Fruit fly (Drosophila melanogaster) whole organism, embryonic: ENCODE measurements around the gene Syx8.
A peak's percentile ranks its signal among the peaks of the same experiment; 100 is the strongest.

Experiments
- Aef1 ChIP-seq: fragments of 200-800 bp; sonication (Bioruptor generic); IDR thresholded peaks from 3 replicates; pipeline ENCODE4 v1.3.6; 2022; ENCODE audit warnings: missing biosample characterization, missing genetic modification characterization
- CG10321 ChIP-seq: fragments of 200-800 bp; sonication (Bioruptor generic); IDR thresholded peaks from 2 replicates; pipeline ENCODE4 v1.3.6; 2022; ENCODE audit warnings: missing biosample characterization, missing genetic modification characterization
- CG10366 ChIP-seq: fragments of 200-800 bp; sonication (Bioruptor generic); IDR thresholded peaks from 2 replicates; pipeline ENCODE4 v1.3.6; 2022; ENCODE audit warnings: missing biosample characterization, missing genetic modification characterization
- CG11085 ChIP-seq: fragments of 200-800 bp; sonication (Bioruptor generic); IDR thresholded peaks from 2 replicates; pipeline ENCODE4 v1.3.6; 2022; ENCODE audit warnings: missing biosample characterization, missing genetic modification characterization
- CG14441 ChIP-seq: fragments of 200-800 bp; sonication (Bioruptor generic); IDR thresholded peaks from 2 replicates; pipeline ENCODE4 v1.3.6; 2022; ENCODE audit warnings: missing biosample characterization, missing genetic modification characterization
- CG15696 ChIP-seq: fragments of 200-800 bp; sonication (Bioruptor generic); optimal IDR thresholded peaks from 2 replicates; lab custom pipeline; 2019; ENCODE audit warnings: missing biosample characterization, mild to moderate bottlenecking, missing genetic modification characterization, moderate library complexity
- CG17186 ChIP-seq: fragments of 200-800 bp; sonication (Bioruptor generic); optimal IDR thresholded peaks from 3 replicates; lab custom pipeline; 2017; ENCODE audit warnings: missing biosample characterization, missing genetic modification reagents, missing genetic modification characterization
- CG2129 ChIP-seq: fragments of 200-800 bp; sonication (Bioruptor generic); IDR thresholded peaks from 2 replicates; pipeline ENCODE4 v1.3.6; 2022; ENCODE audit warnings: missing biosample characterization, missing genetic modification characterization; ENCODE audit not compliant: partially characterized antibody
- CG31365 ChIP-seq: fragments of 200-800 bp; sonication (Bioruptor generic); optimal IDR thresholded peaks from 2 replicates; lab custom pipeline; 2018; ENCODE audit warnings: missing biosample characterization, mild to moderate bottlenecking, missing genetic modification characterization
- CG32767 ChIP-seq: fragments of 200-800 bp; sonication (Bioruptor generic); IDR thresholded peaks from 2 replicates; pipeline ENCODE4 v1.3.6; 2022; ENCODE audit warnings: missing biosample characterization, missing genetic modification characterization
- CG3838 ChIP-seq: fragments of 200-800 bp; sonication (Bioruptor generic); optimal IDR thresholded peaks from 3 replicates; lab custom pipeline; 2016; ENCODE audit warnings: missing biosample characterization, missing genetic modification characterization
- CG4617 ChIP-seq: fragments of 200-800 bp; sonication (Bioruptor generic); optimal IDR thresholded peaks from 3 replicates; lab custom pipeline; 2016; ENCODE audit warnings: missing biosample characterization, missing genetic modification characterization, borderline replicate concordance
- CG7372 ChIP-seq: fragments of 200-800 bp; sonication (Bioruptor generic); IDR thresholded peaks from 2 replicates; pipeline ENCODE4 v1.3.6; 2022; ENCODE audit warnings: missing biosample characterization, missing genetic modification characterization
- CG7556 ChIP-seq: fragments of 200-800 bp; sonication (Bioruptor generic); optimal IDR thresholded peaks from 2 replicates; lab custom pipeline; 2017; ENCODE audit warnings: missing biosample characterization, mild to moderate bottlenecking, missing genetic modification characterization
- CG9797 ChIP-seq: fragments of 200-800 bp; sonication (Bioruptor generic); optimal IDR thresholded peaks from 3 replicates; lab custom pipeline; 2018; ENCODE audit warnings: missing biosample characterization, mild to moderate bottlenecking, missing genetic modification characterization
- Camta ChIP-seq: fragments of 200-800 bp; sonication (Bioruptor generic); optimal IDR thresholded peaks from 2 replicates; lab custom pipeline; 2016; ENCODE audit warnings: missing biosample characterization, missing genetic modification characterization
- Deaf1 ChIP-seq: fragments of 200-800 bp; optimal IDR thresholded peaks from 3 replicates; lab custom pipeline; 2019; ENCODE audit warnings: missing biosample characterization, mild to moderate bottlenecking, missing genetic modification characterization, moderate library complexity
- Dfd ChIP-seq, 2 experiments: fragments of >200 bp; optimal IDR thresholded peaks; 2 replicates each; lab custom pipeline; 2017; ENCODE audit warnings: missing biosample characterization in 2 of 2, missing genetic modification characterization in 2 of 2
- Doc3 ChIP-seq: fragments of 200-800 bp; sonication (Bioruptor generic); IDR thresholded peaks from 3 replicates; pipeline ENCODE4 v1.3.6; 2022; ENCODE audit warnings: missing biosample characterization, missing genetic modification characterization; ENCODE audit not compliant: partially characterized antibody
- Dp ChIP-seq: fragments of 200-800 bp; sonication (Bioruptor generic); optimal IDR thresholded peaks from 2 replicates; lab custom pipeline; 2018; ENCODE audit warnings: missing biosample characterization, mild to moderate bottlenecking, missing genetic modification characterization, moderate library complexity
- Dref ChIP-seq: fragments of 200-800 bp; sonication (Bioruptor generic); IDR thresholded peaks from 2 replicates; pipeline ENCODE4 v1.3.6; 2022; ENCODE audit warnings: missing biosample characterization, missing genetic modification characterization
- HLH4C ChIP-seq: fragments of 200-800 bp; sonication (Bioruptor generic); IDR thresholded peaks from 3 replicates; pipeline ENCODE4 v1.3.6; 2022; ENCODE audit warnings: missing biosample characterization, missing genetic modification characterization; ENCODE audit not compliant: partially characterized antibody
- HLH54F ChIP-seq: fragments of 200-800 bp; sonication (Bioruptor generic); optimal IDR thresholded peaks from 3 replicates; lab custom pipeline; 2016; ENCODE audit warnings: missing biosample characterization, missing genetic modification characterization
- Hand ChIP-seq: fragments of 200-800 bp; sonication (Bioruptor generic); optimal IDR thresholded peaks from 2 replicates; lab custom pipeline; 2017; ENCODE audit warnings: mild to moderate bottlenecking, missing biosample characterization, missing genetic modification reagents, missing genetic modification characterization
- HmgZ ChIP-seq: fragments of 200-800 bp; sonication (Bioruptor generic); optimal IDR thresholded peaks from 2 replicates; lab custom pipeline; 2018; ENCODE audit warnings: missing biosample characterization, mild to moderate bottlenecking, missing genetic modification characterization
- Hsf ChIP-seq: fragments of 200-800 bp; sonication (Bioruptor generic); optimal IDR thresholded peaks from 3 replicates; lab custom pipeline; 2016; ENCODE audit warnings: missing biosample characterization, missing genetic modification characterization
- Jarid2 ChIP-seq: fragments of 200-800 bp; sonication (Bioruptor generic); optimal IDR thresholded peaks from 3 replicates; lab custom pipeline; 2017; ENCODE audit warnings: mild to moderate bottlenecking, missing biosample characterization, missing genetic modification reagents, missing genetic modification characterization
- Lim3 ChIP-seq: fragments of 200-800 bp; sonication (Bioruptor generic); IDR thresholded peaks from 2 replicates; pipeline ENCODE4 v1.3.6; 2022; ENCODE audit warnings: missing biosample characterization, missing genetic modification characterization
- NC2β ChIP-seq: fragments of 200-800 bp; sonication (Bioruptor generic); optimal IDR thresholded peaks from 2 replicates; lab custom pipeline; 2016; ENCODE audit warnings: missing biosample characterization, missing genetic modification characterization
- Nf-YA ChIP-seq: fragments of 200-800 bp; sonication (Bioruptor generic); IDR thresholded peaks from 2 replicates; pipeline ENCODE4 v1.3.6; 2022; ENCODE audit warnings: missing biosample characterization, missing genetic modification characterization
- Scr ChIP-seq: fragments of 200-800 bp; sonication (Bioruptor generic); IDR thresholded peaks from 2 replicates; pipeline ENCODE4 v1.3.6; 2022; ENCODE audit warnings: missing biosample characterization, missing genetic modification characterization; ENCODE audit not compliant: partially characterized antibody
- Sin3A ChIP-seq: fragments of >200 bp; optimal IDR thresholded peaks from 2 replicates; lab custom pipeline; 2018
- Xbp1 ChIP-seq: fragments of 200-800 bp; sonication (Bioruptor generic); optimal IDR thresholded peaks from 3 replicates; lab custom pipeline; 2016; ENCODE audit warnings: missing biosample characterization, mild to moderate bottlenecking, missing genetic modification characterization
- YL-1 ChIP-seq: fragments of 200-800 bp; sonication (Bioruptor generic); optimal IDR thresholded peaks from 3 replicates; lab custom pipeline; 2017; ENCODE audit warnings: missing biosample characterization, mild to moderate bottlenecking, missing genetic modification characterization
- bab2 ChIP-seq: fragments of 200-800 bp; sonication (Bioruptor generic); optimal IDR thresholded peaks from 2 replicates; lab custom pipeline; 2016; ENCODE audit warnings: missing biosample characterization, missing genetic modification characterization
- bowl ChIP-seq: fragments of 200-800 bp; sonication (Bioruptor generic); IDR thresholded peaks from 2 replicates; pipeline ENCODE4 v1.3.6; 2022; ENCODE audit warnings: missing biosample characterization, missing genetic modification characterization
- br ChIP-seq: fragments of >200 bp; optimal IDR thresholded peaks from 2 replicates; lab custom pipeline; 2017
- crp ChIP-seq, 2 experiments: fragments of 200-800 bp; sonication (Bioruptor generic); optimal IDR thresholded peaks; 2 replicates in 1 of 2; 3 replicates in 1 of 2; lab custom pipeline; 2017; ENCODE audit warnings: missing biosample characterization in 2 of 2, missing genetic modification characterization in 2 of 2, mild to moderate bottlenecking in 1 of 2, moderate library complexity in 1 of 2
- ems ChIP-seq: fragments of 200-800 bp; sonication (Bioruptor generic); optimal IDR thresholded peaks from 3 replicates; lab custom pipeline; 2016; ENCODE audit warnings: missing biosample characterization, missing genetic modification characterization
- esg ChIP-seq: fragments of 200-800 bp; sonication (Bioruptor generic); conservative IDR thresholded peaks from 2 replicates; pipeline ENCODE4 v1.3.6; 2022; ENCODE audit warnings: missing biosample characterization, missing genetic modification characterization
- fd102C ChIP-seq: fragments of 200-800 bp; sonication (Bioruptor generic); optimal IDR thresholded peaks from 2 replicates; lab custom pipeline; 2018; ENCODE audit warnings: missing biosample characterization, mild to moderate bottlenecking, missing genetic modification characterization, moderate library complexity
- gfzf ChIP-seq: fragments of 200-800 bp; sonication (Bioruptor generic); optimal IDR thresholded peaks from 2 replicates; lab custom pipeline; 2016; ENCODE audit warnings: missing biosample characterization, mild to moderate bottlenecking, missing genetic modification characterization, moderate library complexity
- hbn ChIP-seq: fragments of 200-800 bp; sonication (Bioruptor generic); IDR thresholded peaks from 2 replicates; pipeline ENCODE4 v1.3.6; 2022; ENCODE audit warnings: missing biosample characterization, missing genetic modification characterization; ENCODE audit not compliant: partially characterized antibody
- jumu ChIP-seq: fragments of 200-800 bp; sonication (Bioruptor generic); optimal IDR thresholded peaks from 3 replicates; lab custom pipeline; 2016; ENCODE audit warnings: missing biosample characterization, missing genetic modification characterization
- pita ChIP-seq: fragments of 200-800 bp; sonication (Bioruptor generic); optimal IDR thresholded peaks from 2 replicates; lab custom pipeline; 2017; ENCODE audit warnings: missing biosample characterization, mild to moderate bottlenecking, missing genetic modification characterization
- pzg ChIP-seq: fragments of 200-800 bp; sonication (Bioruptor generic); optimal IDR thresholded peaks from 3 replicates; lab custom pipeline; 2018; ENCODE audit warnings: missing biosample characterization, mild to moderate bottlenecking, missing genetic modification characterization, moderate library complexity
- sd ChIP-seq: fragments of 200-800 bp; sonication (Bioruptor generic); optimal IDR thresholded peaks from 3 replicates; lab custom pipeline; 2018; ENCODE audit warnings: missing biosample characterization, mild to moderate bottlenecking, missing genetic modification characterization, moderate library complexity
- sim ChIP-seq: fragments of 200-800 bp; sonication (Bioruptor generic); IDR thresholded peaks from 2 replicates; pipeline ENCODE4 v1.3.6; 2022; ENCODE audit warnings: missing biosample characterization, missing genetic modification characterization
- sisA ChIP-seq: fragments of 200-800 bp; sonication (Bioruptor generic); IDR thresholded peaks from 2 replicates; pipeline ENCODE4 v1.3.6; 2022; ENCODE audit warnings: missing biosample characterization, missing genetic modification characterization
- slbo ChIP-seq: fragments of 200-800 bp; sonication (Bioruptor generic); IDR thresholded peaks from 2 replicates; pipeline ENCODE4 v1.3.6; 2022; ENCODE audit warnings: missing biosample characterization, missing genetic modification characterization
- so ChIP-seq: fragments of 200-800 bp; sonication (Bioruptor generic); IDR thresholded peaks from 3 replicates; pipeline ENCODE4 v1.3.6; 2022; ENCODE audit warnings: missing biosample characterization, missing genetic modification characterization
- trem ChIP-seq: fragments of 200-800 bp; optimal IDR thresholded peaks from 3 replicates; lab custom pipeline; 2019; ENCODE audit warnings: missing biosample characterization, mild to moderate bottlenecking, missing genetic modification characterization, moderate library complexity

Syx8 gene

DNA sequence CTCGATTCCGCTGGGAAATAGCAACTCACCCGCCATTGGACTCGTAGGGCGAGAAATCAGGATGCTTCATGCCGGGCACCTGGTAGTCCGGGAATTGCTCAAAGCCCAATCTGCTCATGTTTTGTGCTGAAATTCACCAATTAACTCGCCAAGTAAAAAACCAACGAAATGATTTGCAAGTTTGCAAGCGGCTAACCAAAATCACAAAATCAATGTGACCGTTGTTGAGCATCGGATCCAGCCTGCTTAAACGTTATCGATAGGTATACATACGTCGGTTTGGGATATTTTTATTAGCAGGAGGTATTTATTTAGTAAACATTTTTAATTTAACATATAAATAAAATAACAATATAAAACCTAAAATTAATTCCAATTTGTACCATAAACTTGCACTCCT lies 23.3 kb upstream of the Syx8 start, which contains the start of gene Prosbeta6:
Prosbeta6 (minus strand) TSS at position 218 of the 400 bp plus-strand sequence.
- TF ChIP-seq Nf-YA, result no peak
- TF ChIP-seq Lim3 (GFP tag; lab: Robert Waterston, UW), result no peak
- TF ChIP-seq CG14441, result no peak
- no peak for TF ChIP-seq crp (GFP tag; optimal IDR thresholded peaks at IDR 0.05; lab: Kevin White, UChicago)
- TF ChIP-seq br, result no peak
- TF ChIP-seq Aef1 (GFP tag; lab: Robert Waterston, UW), result no peak
- TF ChIP-seq trem (tag; lab: Kevin White, UChicago), result peak; percentile 55
- no peak for TF ChIP-seq fd102C
- no peak for TF ChIP-seq CG11085 (GFP tag; lab: Robert Waterston, UW)
- TF ChIP-seq sim (GFP tag; lab: Robert Waterston, UW), result no peak
- TF ChIP-seq CG2129 (GFP tag; lab: Robert Waterston, UW), result 0 out of 2 replicates have a peak, but pooled peaks have one; percentile 12
- peak; percentile 45 for TF ChIP-seq sd (tag; lab: Kevin White, UChicago)
- no peak for TF ChIP-seq Jarid2 (GFP tag; lab: Kevin White, UChicago)
- TF ChIP-seq CG3838 (GFP tag; lab: Kevin White, UChicago), result no peak
- no peak for TF ChIP-seq CG31365
- TF ChIP-seq bowl (GFP tag; lab: Robert Waterston, UW), result no peak
- TF ChIP-seq sisA (GFP tag; lab: Robert Waterston, UW), result no peak
- peak; percentile 13 for TF ChIP-seq YL-1
- no peak for TF ChIP-seq so
- no peak for TF ChIP-seq NC2β
- TF ChIP-seq pzg (GFP tag; lab: Kevin White, UChicago), result peak; percentile 66
- TF ChIP-seq CG10366 (GFP tag; lab: Robert Waterston, UW), result no peak
- no peak for TF ChIP-seq bab2
- TF ChIP-seq CG15696 (tag; lab: Kevin White, UChicago), result no peak
- TF ChIP-seq slbo (GFP tag; lab: Robert Waterston, UW), result no peak
- TF ChIP-seq ems (GFP tag; lab: Kevin White, UChicago), result no peak
- TF ChIP-seq Sin3A, result no peak
- peak; percentile 71 for TF ChIP-seq CG9797 (GFP tag; lab: Kevin White, UChicago)
- TF ChIP-seq Camta, result no peak
- TF ChIP-seq HmgZ, result peak; percentile 5
- TF ChIP-seq HLH4C (GFP tag; lab: Robert Waterston, UW), result no peak
- no peak for TF ChIP-seq Dfd (GFP tag; optimal IDR thresholded peaks at IDR 0.05; lab: Kevin White, UChicago)
- TF ChIP-seq CG32767, result no peak
- TF ChIP-seq CG7372 (GFP tag; lab: Robert Waterston, UW), result no peak
- TF ChIP-seq hbn (GFP tag; lab: Robert Waterston, UW), result peak; percentile 43
- TF ChIP-seq Doc3, result peak; percentile 53; the same call in 1 of the 3 replicates
- no peak for TF ChIP-seq esg (GFP tag; lab: Robert Waterston, UW)
- peak; percentile 69 for TF ChIP-seq gfzf (GFP tag; lab: Kevin White, UChicago)
- TF ChIP-seq Dref (GFP tag; lab: Robert Waterston, UW), result peak; percentile 71
- TF ChIP-seq pita (GFP tag; lab: Kevin White, UChicago), result no peak
- TF ChIP-seq Scr (GFP tag; lab: Robert Waterston, UW), result peak; percentile 59
- peak; percentile 44 for TF ChIP-seq Dp (GFP tag; lab: Kevin White, UChicago)
- TF ChIP-seq CG17186 (GFP tag; lab: Kevin White, UChicago), result no peak
- TF ChIP-seq HLH54F (GFP tag; lab: Kevin White, UChicago), result no peak
- TF ChIP-seq CG7556 (GFP tag; lab: Kevin White, UChicago), result no peak
- no peak for TF ChIP-seq Hand (GFP tag; lab: Kevin White, UChicago)
- peak; percentile 29 for TF ChIP-seq CG4617
- TF ChIP-seq Hsf (GFP tag; lab: Kevin White, UChicago), result no peak
- no peak for TF ChIP-seq Xbp1 (GFP tag; lab: Kevin White, UChicago)
- no peak for TF ChIP-seq jumu (GFP tag; lab: Kevin White, UChicago)
- no peak for TF ChIP-seq CG10321 (GFP tag; lab: Robert Waterston, UW)
- TF ChIP-seq Deaf1 (tag; lab: Kevin White, UChicago), result no peak
